Worm (Caenorhabditis elegans) whole organism, L1 larva: Measurements from ENCODE around the gene lin-48.

ENCODE experiments used
- ama-1 ChIP-seq: fragments of 150-350 bp; optimal IDR thresholded peaks from 2 replicates; lab custom pipeline; 2014
- ces-1 ChIP-seq: fragments of 150-350 bp; optimal IDR thresholded peaks from 2 replicates; lab custom pipeline; 2014; ENCODE audit warnings: missing biosample characterization, missing genetic modification reagents, missing genetic modification characterization
- elt-3 ChIP-seq, 6 experiments: fragments of 150-350 bp in 1 of 6; sonication (generic microtip); optimal IDR thresholded peaks; 2 replicates each; lab custom pipeline; 2017 to 2018; ENCODE audit warnings: missing biosample characterization in 6 of 6, missing genetic modification characterization in 6 of 6, inconsistent platforms in 1 of 6
- jun-1 ChIP-seq: fragments of 150-350 bp; optimal IDR thresholded peaks from 2 replicates; lab custom pipeline; 2014; ENCODE audit warnings: missing biosample characterization, missing genetic modification reagents, missing genetic modification characterization
- lin-35 ChIP-seq, 2 experiments: fragments of 150-350 bp; optimal IDR thresholded peaks; 2 replicates each; lab custom pipeline; 2014; ENCODE audit warnings: missing biosample characterization in 2 of 2, missing genetic modification characterization in 2 of 2, missing genetic modification reagents in 2 of 2
- mab-9 ChIP-seq: fragments of 200-800 bp; sonication (Bioruptor generic); IDR thresholded peaks from 2 replicates; pipeline ENCODE4 v1.3.6; 2022; ENCODE audit warnings: missing genetic modification reagents, missing genetic modification characterization, missing compliant biosample characterization
- nhr-11 ChIP-seq: fragments of 150-350 bp; optimal IDR thresholded peaks from 2 replicates; lab custom pipeline; 2014; ENCODE audit warnings: missing biosample characterization, missing genetic modification characterization
- nhr-12 ChIP-seq: sonication (generic microtip); optimal IDR thresholded peaks from 2 replicates; lab custom pipeline; 2017; ENCODE audit warnings: missing biosample characterization, missing genetic modification characterization
- nhr-237 ChIP-seq: fragments of 150-350 bp; optimal IDR thresholded peaks from 2 replicates; lab custom pipeline; 2014; ENCODE audit warnings: missing biosample characterization, missing genetic modification characterization
- nhr-47 ChIP-seq: sonication (generic microtip); optimal IDR thresholded peaks from 2 replicates; lab custom pipeline; 2016; ENCODE audit warnings: mild to moderate bottlenecking, missing genetic modification characterization, moderate library complexity, missing compliant biosample characterization
- nhr-77 ChIP-seq: fragments of 150-350 bp; optimal IDR thresholded peaks from 2 replicates; lab custom pipeline; 2014; ENCODE audit warnings: missing biosample characterization, missing genetic modification characterization
- snpc-4 ChIP-seq: fragments of 150-350 bp; optimal IDR thresholded peaks from 2 replicates; lab custom pipeline; 2014; ENCODE audit warnings: missing biosample characterization, missing genetic modification characterization
- zag-1 ChIP-seq: fragments of 150-350 bp; optimal IDR thresholded peaks from 2 replicates; lab custom pipeline; 2014; ENCODE audit warnings: missing biosample characterization, missing genetic modification characterization

- no peak for TF ChIP-seq nhr-11 (tag; lab: Kevin White, UChicago)
- no peak for TF ChIP-seq nhr-237 (tag; lab: Kevin White, UChicago)
- TF ChIP-seq nhr-77 (tag; lab: Kevin White, UChicago): no peak
- peak; percentile 17 to 38 for TF ChIP-seq lin-35 (GFP tag; optimal IDR thresholded peaks at IDR 0.05; lab: Kevin White, UChicago)
- TF ChIP-seq ces-1 (GFP tag; lab: Kevin White, UChicago): no peak
- no peak for TF ChIP-seq zag-1 (tag; lab: Kevin White, UChicago)
- TF ChIP-seq elt-3 (tag; optimal IDR thresholded peaks at IDR 0.05; lab: Kevin White, UChicago): no peak
- no peak for TF ChIP-seq snpc-4 (tag; lab: Kevin White, UChicago)
- no peak for TF ChIP-seq nhr-47
- TF ChIP-seq mab-9 (GFP tag; lab: Robert Waterston, UW): no peak
- TF ChIP-seq ama-1 (lab: Kevin White, UChicago): no peak
- TF ChIP-seq nhr-12: no peak
- TF ChIP-seq jun-1 (tag; lab: Kevin White, UChicago): no peak
Measured at ce11 chrIII:3790855-3791254, 45.6 kb downstream of the lin-48 start.
